Worm (Caenorhabditis elegans): ENCODE data around the gene rdl-1.

- no peak for TF ChIP-seq sea-2 (GFP tag; optimal IDR thresholded peaks at IDR 0.05)
- no peak for TF ChIP-seq ama-1 (optimal IDR thresholded peaks at IDR 0.05)
- TF ChIP-seq nhr-67 (tag; optimal IDR thresholded peaks at IDR 0.05) = no peak
- no peak for TF ChIP-seq elt-3 (tag; optimal IDR thresholded peaks at IDR 0.05)
- TF ChIP-seq fkh-10 (GFP tag; optimal IDR thresholded peaks at IDR 0.05) = no peak
- TF ChIP-seq hmg-11 (tag; optimal IDR thresholded peaks at IDR 0.05) = no peak
- TF ChIP-seq nhr-237 (tag; optimal IDR thresholded peaks at IDR 0.05) = no peak
Observed at ce11 chrIV:7731960-7732359, 38.1 kb downstream of the rdl-1 start, which contains the start of the genes C50F7.9 and C50F7.3.
